Worm (Caenorhabditis elegans) whole organism, mixed stage, embryonic: ENCODE data around the gene fbxb-85.

ENCODE experiments used
- M03D4.4 ChIP-seq: sonication (generic microtip); optimal IDR thresholded peaks from 2 replicates; lab custom pipeline; 2017; ENCODE audit warnings: mild to moderate bottlenecking, missing genetic modification characterization, missing compliant biosample characterization
- blmp-1 ChIP-seq: fragments of 150-350 bp; optimal IDR thresholded peaks from 2 replicates; lab custom pipeline; 2014; ENCODE audit warnings: missing biosample characterization, missing genetic modification characterization
- ceh-39 ChIP-seq: fragments of 150-350 bp; optimal IDR thresholded peaks from 2 replicates; lab custom pipeline; 2014; ENCODE audit warnings: missing biosample characterization, missing genetic modification characterization
- ceh-83 ChIP-seq: fragments of 200-800 bp; sonication (Bioruptor generic); optimal IDR thresholded peaks from 2 replicates; lab custom pipeline; 2018; ENCODE audit warnings: mild to moderate bottlenecking, missing genetic modification characterization, missing compliant biosample characterization
- ces-1 ChIP-seq: fragments of 150-350 bp; optimal IDR thresholded peaks from 2 replicates; lab custom pipeline; 2014; ENCODE audit warnings: missing biosample characterization, missing genetic modification reagents, missing genetic modification characterization
- cnd-1 ChIP-seq: fragments of 200-800 bp; sonication (Bioruptor generic); optimal IDR thresholded peaks from 2 replicates; lab custom pipeline; 2018; ENCODE audit warnings: mild to moderate bottlenecking, missing genetic modification characterization, missing compliant biosample characterization
- drap-1 ChIP-seq: fragments of 200-800 bp; sonication (Bioruptor generic); optimal IDR thresholded peaks from 3 replicates; lab custom pipeline; 2018; ENCODE audit warnings: mild to moderate bottlenecking, missing genetic modification characterization, missing compliant biosample characterization
- elt-1 ChIP-seq: sonication (generic microtip); optimal IDR thresholded peaks from 2 replicates; lab custom pipeline; 2017; ENCODE audit warnings: missing genetic modification characterization, mild to moderate bottlenecking, missing compliant biosample characterization, antibody characterized with exemption, moderate library complexity, borderline replicate concordance; ENCODE audit not compliant: insufficient read depth
- elt-3 ChIP-seq: fragments of 150-350 bp; optimal IDR thresholded peaks from 2 replicates; lab custom pipeline; 2014; ENCODE audit warnings: missing biosample characterization, missing genetic modification characterization
- ham-2 ChIP-seq: fragments of 200-800 bp; sonication (Bioruptor generic); optimal IDR thresholded peaks from 2 replicates; lab custom pipeline; 2018; ENCODE audit warnings: mild to moderate bottlenecking, missing genetic modification characterization, missing compliant biosample characterization
- hlh-1 ChIP-seq: fragments of 150-350 bp; optimal IDR thresholded peaks from 2 replicates; lab custom pipeline; 2014; ENCODE audit warnings: missing biosample characterization, missing genetic modification reagents, missing genetic modification characterization
- lin-13 ChIP-seq: fragments of 150-350 bp; optimal IDR thresholded peaks from 2 replicates; lab custom pipeline; 2014; ENCODE audit warnings: missing biosample characterization, missing genetic modification characterization
- lin-32 ChIP-seq: fragments of 200-800 bp; sonication (Bioruptor generic); optimal IDR thresholded peaks from 2 replicates; lab custom pipeline; 2018; ENCODE audit warnings: mild to moderate bottlenecking, missing genetic modification characterization, missing compliant biosample characterization
- lsy-2 ChIP-seq: fragments of 150-350 bp; optimal IDR thresholded peaks from 2 replicates; lab custom pipeline; 2014; ENCODE audit warnings: missing biosample characterization, missing genetic modification characterization
- mab-5 ChIP-seq: fragments of 150-350 bp; optimal IDR thresholded peaks from 2 replicates; lab custom pipeline; 2014; ENCODE audit warnings: missing biosample characterization, missing genetic modification characterization
- mep-1 ChIP-seq: fragments of 150-350 bp; optimal IDR thresholded peaks from 2 replicates; lab custom pipeline; 2017; ENCODE audit warnings: missing biosample characterization, missing genetic modification reagents, missing genetic modification characterization, inconsistent platforms
- mls-2 ChIP-seq: sonication (generic microtip); optimal IDR thresholded peaks from 2 replicates; lab custom pipeline; 2016; ENCODE audit warnings: mild to moderate bottlenecking, missing genetic modification characterization, moderate library complexity, missing compliant biosample characterization
- nhr-12 ChIP-seq: fragments of 150-350 bp; optimal IDR thresholded peaks from 2 replicates; lab custom pipeline; 2014; ENCODE audit warnings: missing biosample characterization, missing genetic modification characterization
- nhr-2 ChIP-seq: fragments of 150-350 bp; optimal IDR thresholded peaks from 2 replicates; lab custom pipeline; 2014; ENCODE audit warnings: missing biosample characterization, missing genetic modification characterization
- nhr-237 ChIP-seq: fragments of 150-350 bp; optimal IDR thresholded peaks from 2 replicates; lab custom pipeline; 2014; ENCODE audit warnings: missing biosample characterization, missing genetic modification characterization
- nhr-28 ChIP-seq: fragments of 150-350 bp; optimal IDR thresholded peaks from 2 replicates; lab custom pipeline; 2014; ENCODE audit warnings: missing biosample characterization, missing genetic modification characterization
- nhr-76 ChIP-seq: sonication (generic microtip); optimal IDR thresholded peaks from 2 replicates; lab custom pipeline; 2017; ENCODE audit warnings: missing biosample characterization, missing genetic modification characterization
- pha-4 ChIP-seq: fragments of 150-350 bp; optimal IDR thresholded peaks from 2 replicates; lab custom pipeline; 2018; ENCODE audit warnings: missing biosample characterization, missing genetic modification reagents, missing genetic modification characterization
- sem-2 ChIP-seq: fragments of 200-800 bp; sonication (Bioruptor generic); optimal IDR thresholded peaks from 2 replicates; lab custom pipeline; 2018; ENCODE audit warnings: mild to moderate bottlenecking, missing genetic modification characterization, missing compliant biosample characterization
- sptf-1 ChIP-seq: sonication (generic microtip); optimal IDR thresholded peaks from 2 replicates; lab custom pipeline; 2017; ENCODE audit warnings: mild to moderate bottlenecking, missing genetic modification characterization, moderate library complexity, missing compliant biosample characterization
- tbx-8 ChIP-seq: fragments of 200-800 bp; sonication (Bioruptor generic); optimal IDR thresholded peaks from 2 replicates; lab custom pipeline; 2018; ENCODE audit warnings: mild to moderate bottlenecking, missing genetic modification characterization, moderate library complexity, missing compliant biosample characterization
- unc-120 ChIP-seq: sonication (generic microtip); optimal IDR thresholded peaks from 2 replicates; lab custom pipeline; 2017; ENCODE audit warnings: missing genetic modification characterization, missing compliant biosample characterization; ENCODE audit not compliant: poor library complexity, severe bottlenecking
- unc-39 ChIP-seq: fragments of 150-350 bp; optimal IDR thresholded peaks from 2 replicates; lab custom pipeline; 2014; ENCODE audit warnings: missing biosample characterization, missing genetic modification characterization
- unc-62 ChIP-seq: fragments of 150-350 bp; optimal IDR thresholded peaks from 2 replicates; lab custom pipeline; 2014; ENCODE audit warnings: missing biosample characterization, missing genetic modification reagents, missing genetic modification characterization
- zip-8 ChIP-seq: fragments of 150-350 bp; optimal IDR thresholded peaks from 2 replicates; lab custom pipeline; 2014; ENCODE audit warnings: missing biosample characterization, missing genetic modification characterization

Gene fbxb-85

ce11 chrIII:10820592-10821242 is 28.0 kb downstream of the fbxb-85 start:
- TF ChIP-seq zip-8 (tag; lab: Kevin White, UChicago) = no peak
- no peak for TF ChIP-seq unc-39 (tag; lab: Kevin White, UChicago)
- no peak for TF ChIP-seq ces-1
- no peak for TF ChIP-seq nhr-76 (tag; lab: Kevin White, UChicago)
- peak; percentile 8 for TF ChIP-seq lsy-2
- TF ChIP-seq M03D4.4 (tag; lab: Kevin White, UChicago) = no peak
- TF ChIP-seq, all 35 proteins: peak for 1

DNA sequence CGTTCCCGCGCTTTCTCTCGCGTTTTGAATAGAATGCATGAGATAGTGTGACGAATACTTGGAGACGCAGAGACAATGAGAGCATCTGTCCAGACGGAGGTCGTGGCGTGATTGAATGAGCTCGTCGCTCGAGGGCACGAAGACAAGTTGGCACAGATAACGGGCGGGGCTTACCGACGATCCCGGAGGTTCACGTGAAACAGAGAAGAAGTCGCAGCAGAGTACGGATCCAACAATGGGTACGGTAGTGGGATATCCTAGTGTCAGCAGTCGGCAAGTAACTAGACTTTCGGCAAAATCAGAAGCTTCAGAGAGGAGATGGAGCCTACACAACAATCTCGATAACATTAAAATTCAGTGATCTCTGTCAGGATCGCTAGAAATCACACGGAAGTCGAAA is 29.0 kb downstream of the fbxb-85 start:
- no peak for TF ChIP-seq hlh-1 (tag; lab: Kevin White, UChicago)
- no peak for TF ChIP-seq mls-2
- TF ChIP-seq ceh-39 (tag; lab: Kevin White, UChicago) = no peak
- TF ChIP-seq mep-1 (tag; lab: Kevin White, UChicago) = no peak
- peak; percentile 40 for TF ChIP-seq unc-62 (GFP tag; lab: Kevin White, UChicago)
- peak; percentile 59 for TF ChIP-seq cnd-1 (tag; lab: Kevin White, UChicago)
- TF ChIP-seq elt-1 (tag; lab: Kevin White, UChicago) = no peak
- TF ChIP-seq, all 35 proteins: peak for 2

DNA sequence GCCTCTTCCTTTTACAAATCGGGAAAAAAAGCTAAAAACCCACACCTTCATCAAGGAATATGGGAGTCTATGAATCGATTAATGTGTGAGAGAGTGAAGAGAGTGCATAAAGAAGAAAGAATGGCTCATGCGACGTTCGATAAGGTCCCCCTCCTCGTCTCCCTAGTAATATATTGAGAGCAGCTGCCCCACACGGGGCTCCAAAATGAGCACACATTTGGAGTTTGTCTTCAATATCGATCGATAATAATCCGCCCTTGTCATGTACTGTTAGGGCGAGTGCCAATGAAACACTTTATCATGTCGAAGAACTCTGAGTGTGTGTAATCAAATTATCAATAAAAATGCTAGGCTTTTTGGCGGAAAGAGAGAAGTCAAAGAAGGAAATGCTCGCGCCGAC is 29.5 kb downstream of the fbxb-85 start:
- no peak for TF ChIP-seq elt-3 (tag; lab: Kevin White, UChicago)
- TF ChIP-seq ces-1 = peak; percentile 36
- no peak for TF ChIP-seq unc-120
- no peak for TF ChIP-seq nhr-76 (tag; lab: Kevin White, UChicago)

DNA sequence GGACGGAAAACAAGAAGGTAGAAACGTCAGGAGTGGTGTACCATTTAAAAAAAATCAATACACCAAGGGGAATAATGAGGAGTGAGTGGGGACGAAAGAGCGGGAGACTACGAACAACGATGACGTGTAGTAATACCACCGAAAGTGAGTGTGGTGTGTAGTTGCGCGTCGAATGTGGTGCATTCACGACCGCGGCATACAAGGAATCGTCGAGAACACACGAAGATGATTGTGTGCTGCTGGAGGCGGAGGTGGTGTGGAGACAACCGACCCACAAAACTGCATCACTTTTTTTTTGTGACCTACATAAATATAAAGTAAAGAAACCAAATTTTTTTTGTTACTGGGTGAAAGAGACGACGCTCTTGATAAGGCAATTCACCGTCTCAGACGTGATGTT is 30.4 kb downstream of the fbxb-85 start:
- TF ChIP-seq nhr-2 (tag; lab: Kevin White, UChicago) = no peak
- TF ChIP-seq nhr-76 (tag; lab: Kevin White, UChicago) = no peak
- TF ChIP-seq ces-1 = no peak
- peak; percentile 62 for TF ChIP-seq mep-1 (tag; lab: Kevin White, UChicago)
- TF ChIP-seq drap-1 = peak; percentile 37
- peak; percentile 54 for TF ChIP-seq cnd-1 (tag; lab: Kevin White, UChicago)
- no peak for TF ChIP-seq nhr-28 (tag; lab: Kevin White, UChicago)
- TF ChIP-seq ceh-83 (GFP tag; lab: Kevin White, UChicago) = no peak
- peak; percentile 68 for TF ChIP-seq lin-13
- peak; percentile 44 for TF ChIP-seq M03D4.4 (tag; lab: Kevin White, UChicago)
- TF ChIP-seq blmp-1 (tag; lab: Kevin White, UChicago) = peak; percentile 50
- no peak for TF ChIP-seq tbx-8 (GFP tag; lab: Kevin White, UChicago)
- no peak for TF ChIP-seq unc-39 (tag; lab: Kevin White, UChicago)
- peak; percentile 54 for TF ChIP-seq pha-4 (tag; lab: Kevin White, UChicago)
- no peak for TF ChIP-seq lin-32 (GFP tag; lab: Kevin White, UChicago)
- peak; percentile 67 for TF ChIP-seq sptf-1
- peak; percentile 50 for TF ChIP-seq nhr-12 (tag; lab: Kevin White, UChicago)
- TF ChIP-seq mab-5 (tag; lab: Kevin White, UChicago) = no peak
- TF ChIP-seq nhr-237 = no peak

DNA sequence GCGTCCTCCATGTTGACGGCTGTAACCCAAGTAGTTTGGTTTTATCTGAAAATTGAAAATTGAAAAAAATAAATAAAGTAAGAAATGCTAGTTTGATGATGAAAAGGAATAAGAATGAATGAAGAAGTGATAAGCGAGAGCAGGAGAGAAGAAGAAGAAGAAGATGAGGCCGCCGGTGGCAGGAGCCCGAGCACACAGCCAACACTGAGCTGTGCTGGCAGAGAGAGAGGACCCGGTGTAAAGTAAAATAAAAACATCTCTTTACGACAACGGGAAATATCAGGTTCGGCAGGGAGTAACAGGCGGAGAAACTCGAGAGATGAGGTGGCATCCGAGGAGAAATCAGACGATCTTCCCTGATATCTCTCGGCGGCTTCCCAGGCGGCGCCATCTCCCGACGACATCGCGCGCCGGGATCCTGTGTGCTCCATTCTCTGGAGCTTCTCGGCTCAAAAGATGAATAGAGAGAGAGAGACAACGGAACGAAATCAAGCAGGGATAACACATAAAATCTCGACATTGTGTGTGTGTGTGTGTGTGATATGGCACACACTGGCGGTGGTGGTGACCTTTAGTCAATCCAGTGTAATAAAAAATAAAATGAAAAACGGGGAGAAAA is 31.9 kb downstream of the fbxb-85 start, which contains the start of gene sca-1:
TSS of gene sca-1 (minus strand) at position 51 of the 619 bp plus-strand sequence.
- TF ChIP-seq elt-1 (tag; lab: Kevin White, UChicago) (no peak), drap-1 (no peak), zip-8 (tag; lab: Kevin White, UChicago) (no peak), mls-2 (no peak), ham-2 (GFP tag; lab: Kevin White, UChicago) (no peak), unc-62 (GFP tag; lab: Kevin White, UChicago) (peak; percentile 80), unc-120 (peak; percentile 44), hlh-1 (tag; lab: Kevin White, UChicago) (peak; percentile 8), sem-2 (GFP tag; lab: Kevin White, UChicago) (no peak)
